Fruit fly (Drosophila melanogaster): Measurements from ENCODE around the gene p130CAS.

DNA sequence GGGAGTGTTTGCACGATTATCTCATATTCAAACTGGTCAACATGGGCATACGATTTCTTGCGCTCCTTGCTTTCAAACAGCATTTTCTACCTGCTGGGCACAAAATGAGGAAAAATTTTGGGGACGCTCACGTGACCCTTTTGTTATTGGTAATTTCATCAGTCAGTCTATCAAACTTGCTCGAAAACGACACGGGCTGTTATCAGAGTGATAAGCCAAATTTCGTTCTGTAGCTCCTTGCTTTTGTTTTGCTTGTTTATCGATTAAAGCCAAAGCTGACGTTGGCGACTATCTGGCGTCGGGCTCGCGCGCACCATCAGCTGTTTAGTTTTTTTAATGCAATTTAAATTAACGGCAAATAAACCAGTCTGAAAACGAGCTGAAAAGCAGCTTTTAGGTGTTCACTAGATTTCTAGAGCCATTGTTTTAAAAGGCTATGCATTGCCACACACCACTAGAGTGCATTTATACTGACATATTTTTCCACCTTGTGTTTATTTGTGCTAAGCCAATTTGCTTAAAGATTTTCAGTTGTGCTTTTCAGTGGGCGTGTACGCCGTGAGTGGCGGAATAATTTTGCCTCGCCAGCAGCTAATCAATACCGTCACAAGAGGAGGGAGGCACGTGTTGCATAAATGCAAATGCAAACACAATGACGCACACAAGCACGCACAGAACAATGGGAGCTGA is 15.9 kb upstream of the p130CAS start:
- no peak for TF ChIP-seq CG14711 (tag; optimal IDR thresholded peaks at IDR 0.05)
- TF ChIP-seq CG7101 (tag; optimal IDR thresholded peaks at IDR 0.05), result peak; percentile 1
- TF ChIP-seq pad (GFP tag; optimal IDR thresholded peaks at IDR 0.05), result no peak
- no peak for TF ChIP-seq kay (GFP tag; ENCODE audit: borderline replicate concordance)
- TF ChIP-seq tj (GFP tag; optimal IDR thresholded peaks at IDR 0.05), result peak; percentile 81
- TF ChIP-seq CG33017 (tag; optimal IDR thresholded peaks at IDR 0.05), result no peak
- TF ChIP-seq CG1620 (GFP tag; optimal IDR thresholded peaks at IDR 0.05), result no peak
- no peak for TF ChIP-seq CG7045 (GFP tag; optimal IDR thresholded peaks at IDR 0.05)
- TF ChIP-seq toe (GFP tag; optimal IDR thresholded peaks at IDR 0.05), result no peak
- TF ChIP-seq CG5204 (GFP tag; optimal IDR thresholded peaks at IDR 0.05), result no peak
- peak; percentile 12 for TF ChIP-seq CG12768 (GFP tag; optimal IDR thresholded peaks at IDR 0.05)
